Fruit fly (Drosophila melanogaster) whole organism, embryonic: ENCODE data around the gene Hexo1.

Experiments used
- CG10274 ChIP-seq: fragments of 200-800 bp; sonication (Bioruptor generic); optimal IDR thresholded peaks from 3 replicates; lab custom pipeline; 2017; ENCODE audit warnings: missing biosample characterization, mild to moderate bottlenecking, missing genetic modification characterization
- CG10366 ChIP-seq: fragments of 200-800 bp; sonication (Bioruptor generic); IDR thresholded peaks from 2 replicates; pipeline ENCODE4 v1.3.6; 2022; ENCODE audit warnings: missing biosample characterization, missing genetic modification characterization
- CG11456 ChIP-seq: fragments of 200-800 bp; sonication (Bioruptor generic); IDR thresholded peaks from 3 replicates; pipeline ENCODE4 v1.3.6; 2022; ENCODE audit warnings: missing biosample characterization, missing genetic modification characterization
- CG11696 ChIP-seq: fragments of 200-800 bp; sonication (Bioruptor generic); IDR thresholded peaks from 2 replicates; pipeline ENCODE4 v1.3.6; 2022; ENCODE audit warnings: missing biosample characterization, missing genetic modification characterization
- CG12391 ChIP-seq: fragments of 200-800 bp; sonication (Bioruptor generic); optimal IDR thresholded peaks from 3 replicates; lab custom pipeline; 2018; ENCODE audit warnings: missing biosample characterization, mild to moderate bottlenecking, missing genetic modification characterization, moderate library complexity
- CG13287 ChIP-seq: fragments of 200-800 bp; sonication (Bioruptor generic); IDR thresholded peaks from 2 replicates; pipeline ENCODE4 v1.3.6; 2022; ENCODE audit warnings: missing biosample characterization, missing genetic modification characterization; ENCODE audit not compliant: partially characterized antibody
- CG15514 ChIP-seq: fragments of 200-800 bp; sonication (Bioruptor generic); optimal IDR thresholded peaks from 3 replicates; lab custom pipeline; 2017; ENCODE audit warnings: missing biosample characterization, missing genetic modification characterization, mild to moderate bottlenecking, moderate library complexity, missing genetic modification reagents
- CG17829 ChIP-seq: fragments of 200-800 bp; optimal IDR thresholded peaks from 2 replicates; lab custom pipeline; 2019; ENCODE audit warnings: missing biosample characterization, mild to moderate bottlenecking, missing genetic modification characterization, moderate library complexity
- CG31224 ChIP-seq: fragments of 200-800 bp; sonication (Bioruptor generic); IDR thresholded peaks from 2 replicates; pipeline ENCODE4 v1.3.6; 2022; ENCODE audit warnings: missing biosample characterization, missing genetic modification characterization
- CG31365 ChIP-seq: fragments of 200-800 bp; sonication (Bioruptor generic); optimal IDR thresholded peaks from 2 replicates; lab custom pipeline; 2018; ENCODE audit warnings: missing biosample characterization, mild to moderate bottlenecking, missing genetic modification characterization
- CG4854 ChIP-seq: fragments of 200-800 bp; sonication (Bioruptor generic); optimal IDR thresholded peaks from 2 replicates; lab custom pipeline; 2016; ENCODE audit warnings: missing biosample characterization, missing genetic modification characterization, inconsistent platforms
- CG6272 ChIP-seq: fragments of 200-800 bp; sonication (Bioruptor generic); IDR thresholded peaks from 2 replicates; pipeline ENCODE4 v1.3.6; 2022; ENCODE audit warnings: missing biosample characterization, missing genetic modification characterization
- CG6689 ChIP-seq: fragments of 200-800 bp; sonication (Bioruptor generic); IDR thresholded peaks from 2 replicates; pipeline ENCODE4 v1.3.6; 2022; ENCODE audit warnings: missing biosample characterization, missing genetic modification characterization
- CG7556 ChIP-seq: fragments of 200-800 bp; sonication (Bioruptor generic); optimal IDR thresholded peaks from 2 replicates; lab custom pipeline; 2017; ENCODE audit warnings: missing biosample characterization, mild to moderate bottlenecking, missing genetic modification characterization
- CG9876 ChIP-seq: fragments of 200-800 bp; sonication (Bioruptor generic); optimal IDR thresholded peaks from 2 replicates; lab custom pipeline; 2016; ENCODE audit warnings: missing biosample characterization, missing genetic modification characterization
- Chrac-16 ChIP-seq: fragments of 200-800 bp; sonication (Bioruptor generic); optimal IDR thresholded peaks from 3 replicates; lab custom pipeline; 2016; ENCODE audit warnings: missing biosample characterization, missing genetic modification characterization
- CoRest ChIP-seq: fragments of 200-800 bp; sonication (Bioruptor generic); optimal IDR thresholded peaks from 3 replicates; lab custom pipeline; 2018; ENCODE audit warnings: missing biosample characterization, mild to moderate bottlenecking, missing genetic modification characterization, moderate library complexity
- Ets65A ChIP-seq: fragments of 200-800 bp; sonication (Bioruptor generic); peaks from one replicate; lab custom pipeline; 2016; ENCODE audit warnings: missing biosample characterization, missing genetic modification characterization
- HHEX ChIP-seq: fragments of 200-800 bp; sonication (Bioruptor generic); optimal IDR thresholded peaks from 3 replicates; lab custom pipeline; 2017; ENCODE audit warnings: missing biosample characterization, mild to moderate bottlenecking, missing genetic modification characterization, missing genetic modification reagents
- HmgZ ChIP-seq: fragments of 200-800 bp; sonication (Bioruptor generic); optimal IDR thresholded peaks from 2 replicates; lab custom pipeline; 2018; ENCODE audit warnings: missing biosample characterization, mild to moderate bottlenecking, missing genetic modification characterization
- MBD-R2 ChIP-seq: fragments of 200-800 bp; sonication (Bioruptor generic); IDR thresholded peaks from 2 replicates; pipeline ENCODE4 v1.3.6; 2022; ENCODE audit warnings: missing biosample characterization, missing genetic modification characterization
- Med ChIP-seq: fragments of 200-800 bp; sonication (Bioruptor generic); peaks from one replicate; lab custom pipeline; 2016; ENCODE audit warnings: missing biosample characterization, missing genetic modification characterization, mild to moderate bottlenecking, inconsistent platforms, moderate library complexity
- Neu2 ChIP-seq: fragments of 200-800 bp; sonication (Bioruptor generic); optimal IDR thresholded peaks from 3 replicates; lab custom pipeline; 2016; ENCODE audit warnings: missing biosample characterization, missing genetic modification characterization, borderline replicate concordance
- Ssrp ChIP-seq: fragments of 200-800 bp; sonication (Bioruptor generic); optimal IDR thresholded peaks from 2 replicates; lab custom pipeline; 2018; ENCODE audit warnings: missing biosample characterization, mild to moderate bottlenecking, missing genetic modification characterization, moderate library complexity
- Stat92E ChIP-seq, 3 experiments: fragments of >200 bp in 2 of 3; fragments of 200-800 bp in 1 of 3; sonication (Bioruptor generic) in 1 of 3; optimal IDR thresholded peaks; 2 replicates each; lab custom pipeline; 2017 to 2019; ENCODE audit warnings: missing biosample characterization in 3 of 3, missing genetic modification characterization in 3 of 3, mild to moderate bottlenecking in 1 of 3, moderate library complexity in 1 of 3
- Xbp1 ChIP-seq: fragments of 200-800 bp; sonication (Bioruptor generic); optimal IDR thresholded peaks from 3 replicates; lab custom pipeline; 2016; ENCODE audit warnings: missing biosample characterization, mild to moderate bottlenecking, missing genetic modification characterization
- bowl ChIP-seq: fragments of 200-800 bp; sonication (Bioruptor generic); IDR thresholded peaks from 2 replicates; pipeline ENCODE4 v1.3.6; 2022; ENCODE audit warnings: missing biosample characterization, missing genetic modification characterization
- cas ChIP-seq: fragments of 200-800 bp; sonication (Bioruptor generic); IDR thresholded peaks from 2 replicates; pipeline ENCODE4 v1.3.6; 2022; ENCODE audit warnings: missing biosample characterization, missing genetic modification characterization
- chn ChIP-seq: fragments of 200-800 bp; sonication (Bioruptor generic); optimal IDR thresholded peaks from 2 replicates; lab custom pipeline; 2016; ENCODE audit warnings: missing biosample characterization, missing genetic modification characterization
- crp ChIP-seq, 2 experiments: fragments of 200-800 bp; sonication (Bioruptor generic); optimal IDR thresholded peaks; 2 replicates in 1 of 2; 3 replicates in 1 of 2; lab custom pipeline; 2017; ENCODE audit warnings: missing biosample characterization in 2 of 2, missing genetic modification characterization in 2 of 2, mild to moderate bottlenecking in 1 of 2, moderate library complexity in 1 of 2
- danr ChIP-seq: fragments of 200-800 bp; sonication (Bioruptor generic); IDR thresholded peaks from 2 replicates; pipeline ENCODE4 v1.3.6; 2022; ENCODE audit warnings: missing biosample characterization, missing genetic modification characterization
- eve ChIP-seq, 2 experiments: fragments of >200 bp; optimal IDR thresholded peaks; 2 replicates each; lab custom pipeline; 2017; ENCODE audit warnings: missing biosample characterization in 2 of 2, missing genetic modification characterization in 2 of 2
- ftz-f1 ChIP-seq: fragments of 200-800 bp; sonication (Bioruptor generic); optimal IDR thresholded peaks from 2 replicates; lab custom pipeline; 2016; ENCODE audit warnings: missing biosample characterization, missing genetic modification characterization
- ken ChIP-seq: fragments of 200-800 bp; sonication (Bioruptor generic); IDR thresholded peaks from 3 replicates; pipeline ENCODE4 v1.3.6; 2022; ENCODE audit warnings: missing biosample characterization, missing genetic modification characterization
- lbe ChIP-seq: fragments of 200-800 bp; sonication (Bioruptor generic); optimal IDR thresholded peaks from 2 replicates; lab custom pipeline; 2016; ENCODE audit warnings: missing biosample characterization, mild to moderate bottlenecking, missing genetic modification characterization
- maf-S ChIP-seq: fragments of 200-800 bp; sonication (Bioruptor generic); optimal IDR thresholded peaks from 2 replicates; lab custom pipeline; 2016; ENCODE audit warnings: missing biosample characterization, missing genetic modification characterization
- onecut ChIP-seq: fragments of 200-800 bp; sonication (Bioruptor generic); IDR thresholded peaks from 2 replicates; pipeline ENCODE4 v1.3.6; 2022; ENCODE audit warnings: missing biosample characterization, missing genetic modification characterization
- pzg ChIP-seq: fragments of 200-800 bp; sonication (Bioruptor generic); optimal IDR thresholded peaks from 3 replicates; lab custom pipeline; 2018; ENCODE audit warnings: missing biosample characterization, mild to moderate bottlenecking, missing genetic modification characterization, moderate library complexity
- sob ChIP-seq: fragments of 200-800 bp; sonication (Bioruptor generic); IDR thresholded peaks from 2 replicates; pipeline ENCODE4 v1.3.6; 2022; ENCODE audit warnings: missing biosample characterization, missing genetic modification characterization
- tup ChIP-seq: fragments of 200-800 bp; sonication (Bioruptor generic); optimal IDR thresholded peaks from 2 replicates; lab custom pipeline; 2016; ENCODE audit warnings: missing biosample characterization, mild to moderate bottlenecking, missing genetic modification characterization, moderate library complexity
- wek ChIP-seq: fragments of 200-800 bp; sonication (Bioruptor generic); optimal IDR thresholded peaks from 3 replicates; lab custom pipeline; 2018; ENCODE audit warnings: missing biosample characterization, mild to moderate bottlenecking, missing genetic modification characterization, moderate library complexity

The Hexo1 gene

dm6 chr3L:4313299-4313698, 24.9 kb downstream of the Hexo1 start, which contains the start of gene Claspin (continued):
- TF ChIP-seq CG6272 (no peak), cas (no peak; the same call in 1 of the 2 replicates), lbe (GFP tag; lab: Kevin White, UChicago) (no peak), Xbp1 (GFP tag; lab: Kevin White, UChicago) (peak; percentile 52), CG31224 (GFP tag; lab: Robert Waterston, UW) (no peak), CG6689 (GFP tag; lab: Robert Waterston, UW) (no peak), Chrac-16 (peak; percentile 44), ftz-f1 (GFP tag; lab: Kevin White, UChicago) (no peak), sob (GFP tag; lab: Robert Waterston, UW) (peak; percentile 80), CG9876 (GFP tag; lab: Kevin White, UChicago) (peak; percentile 33), CG10366 (GFP tag; lab: Robert Waterston, UW) (peak; percentile 13; the same call in 1 of the 2 replicates), CG12391 (tag; lab: Kevin White, UChicago) (peak; percentile 40), CG31365 (tag; lab: Kevin White, UChicago) (no peak), Ssrp (tag; lab: Kevin White, UChicago) (peak; percentile 15), Med (GFP tag; lab: Kevin White, UChicago) (peak; percentile 95), onecut (GFP tag; lab: Robert Waterston, UW) (no peak), chn (GFP tag; lab: Kevin White, UChicago) (peak; percentile 41), CG13287 (GFP tag; lab: Robert Waterston, UW) (peak; percentile 66), CoRest (tag; lab: Kevin White, UChicago) (peak; percentile 63), HmgZ (tag; lab: Kevin White, UChicago) (peak; percentile 88), pzg (peak; percentile 83), CG7556 (no peak), CG15514 (peak; percentile 53), CG11456 (GFP tag; lab: Robert Waterston, UW) (peak; percentile 20; the same call in 1 of the 3 replicates), CG17829 (peak; percentile 19), danr (no peak), ken (GFP tag; lab: Robert Waterston, UW) (peak; percentile 41; the same call in 1 of the 3 replicates), HHEX (GFP tag; lab: Kevin White, UChicago) (no peak), wek (no peak), tup (GFP tag; lab: Kevin White, UChicago) (peak; percentile 46), crp (GFP tag; optimal IDR thresholded peaks at IDR 0.05; lab: Kevin White, UChicago) (peak; percentile 97 to 99), Stat92E (GFP tag; optimal IDR thresholded peaks at IDR 0.05; lab: Kevin White, UChicago) (peak in 1 of 3 experiments; percentile 6), CG11696 (GFP tag; lab: Robert Waterston, UW) (no peak), eve (GFP tag; optimal IDR thresholded peaks at IDR 0.05; lab: Kevin White, UChicago) (no peak), maf-S (GFP tag; lab: Kevin White, UChicago) (peak; percentile 27), Neu2 (GFP tag; lab: Kevin White, UChicago) (no peak), Ets65A (GFP tag; lab: Kevin White, UChicago) (peak; percentile 96), bowl (no peak), CG10274 (GFP tag; lab: Kevin White, UChicago) (no peak), CG4854 (GFP tag; lab: Kevin White, UChicago) (peak; percentile 5), MBD-R2 (GFP tag; lab: Robert Waterston, UW) (peak; percentile 86)
- TF ChIP-seq, all 482 proteins: peak for 159
